Worm (Caenorhabditis elegans) whole organism, L2 larva: ENCODE data around the gene srw-69.
A peak's percentile ranks its signal among the peaks of the same experiment; 100 is the strongest.

Source experiments
- ZK546.5 ChIP-seq: sonication (generic microtip); optimal IDR thresholded peaks from 2 replicates; lab custom pipeline; 2017; ENCODE audit warnings: missing biosample characterization, missing genetic modification characterization
- ama-1 ChIP-seq: fragments of 150-350 bp; optimal IDR thresholded peaks from 2 replicates; lab custom pipeline; 2018; ENCODE audit warnings: inconsistent platforms
- egl-27 ChIP-seq: sonication (generic microtip); optimal IDR thresholded peaks from 3 replicates; lab custom pipeline; 2017; ENCODE audit warnings: missing biosample characterization, missing genetic modification reagents, missing genetic modification characterization
- elt-3 ChIP-seq: sonication (generic microtip); optimal IDR thresholded peaks from 2 replicates; lab custom pipeline; 2017; ENCODE audit warnings: missing biosample characterization, missing genetic modification characterization
- nhr-237 ChIP-seq: fragments of 150-350 bp; optimal IDR thresholded peaks from 2 replicates; lab custom pipeline; 2014; ENCODE audit warnings: missing biosample characterization, missing genetic modification characterization
- skn-1 ChIP-seq: sonication (generic microtip); optimal IDR thresholded peaks from 2 replicates; lab custom pipeline; 2017; ENCODE audit warnings: missing biosample characterization, missing genetic modification characterization
- snpc-4 ChIP-seq: fragments of 150-350 bp; optimal IDR thresholded peaks from 2 replicates; lab custom pipeline; 2014; ENCODE audit warnings: missing biosample characterization, missing genetic modification characterization

DNA sequence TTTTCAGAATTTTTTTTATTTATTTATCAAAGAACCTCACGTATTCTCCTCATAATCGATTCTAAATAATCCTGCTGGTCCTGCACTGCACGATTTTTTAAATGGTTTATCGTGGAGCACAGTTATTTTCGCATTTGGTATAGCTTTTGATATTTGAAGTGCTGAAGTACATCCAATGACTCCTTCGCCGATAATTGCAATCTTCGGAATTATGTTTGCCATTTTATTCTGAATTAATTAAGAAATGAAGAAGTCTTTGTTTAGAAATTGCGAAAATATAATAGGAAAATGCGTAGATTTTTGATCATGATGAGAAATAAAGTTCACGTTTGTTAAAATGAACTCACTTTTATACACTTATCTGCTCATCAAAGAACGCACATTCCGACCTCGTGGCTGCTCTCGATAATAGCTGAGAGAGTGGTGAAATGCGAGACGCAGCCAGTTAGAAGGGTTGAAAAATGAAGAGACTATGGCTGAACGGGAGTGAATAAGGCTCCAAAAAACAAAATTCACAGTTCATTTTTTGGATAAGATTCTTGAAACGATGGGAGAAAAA is 6.1 kb upstream of the srw-69 start:
- TF ChIP-seq snpc-4: no peak
- TF ChIP-seq ama-1 (lab: Kevin White, UChicago): peak; percentile 88
- peak; percentile 34 for TF ChIP-seq skn-1 (tag; lab: Kevin White, UChicago)
- TF ChIP-seq egl-27 (tag; lab: Kevin White, UChicago): no peak
- TF ChIP-seq ZK546.5: no peak
- no peak for TF ChIP-seq elt-3
- no peak for TF ChIP-seq nhr-237 (tag; lab: Kevin White, UChicago)
